Fruit fly (Drosophila melanogaster) whole organism, embryonic: ENCODE results near the gene mTerf3.

Experiments used
- Bgb ChIP-seq: fragments of 200-800 bp; sonication (Bioruptor generic); IDR thresholded peaks from 2 replicates; pipeline ENCODE4 v1.3.6; 2022; ENCODE audit warnings: missing biosample characterization, missing genetic modification characterization; ENCODE audit not compliant: partially characterized antibody
- CG10274 ChIP-seq: fragments of 200-800 bp; sonication (Bioruptor generic); optimal IDR thresholded peaks from 3 replicates; lab custom pipeline; 2017; ENCODE audit warnings: missing biosample characterization, mild to moderate bottlenecking, missing genetic modification characterization
- CG10654 ChIP-seq: fragments of 200-800 bp; sonication (Bioruptor generic); optimal IDR thresholded peaks from 2 replicates; lab custom pipeline; 2016; ENCODE audit warnings: missing biosample characterization, missing genetic modification characterization
- CG11247 ChIP-seq: fragments of 200-800 bp; sonication (Bioruptor generic); IDR thresholded peaks from 2 replicates; pipeline ENCODE4 v1.3.6; 2022; ENCODE audit warnings: missing biosample characterization, missing genetic modification characterization
- CG12391 ChIP-seq: fragments of 200-800 bp; sonication (Bioruptor generic); optimal IDR thresholded peaks from 3 replicates; lab custom pipeline; 2018; ENCODE audit warnings: missing biosample characterization, mild to moderate bottlenecking, missing genetic modification characterization, moderate library complexity
- CG13287 ChIP-seq: fragments of 200-800 bp; sonication (Bioruptor generic); IDR thresholded peaks from 2 replicates; pipeline ENCODE4 v1.3.6; 2022; ENCODE audit warnings: missing biosample characterization, missing genetic modification characterization; ENCODE audit not compliant: partially characterized antibody
- CG1792 ChIP-seq: fragments of 200-800 bp; sonication (Bioruptor generic); optimal IDR thresholded peaks from 2 replicates; lab custom pipeline; 2016; ENCODE audit warnings: missing biosample characterization, missing genetic modification characterization
- CG1832 ChIP-seq: fragments of 200-800 bp; sonication (Bioruptor generic); optimal IDR thresholded peaks from 2 replicates; lab custom pipeline; 2017; ENCODE audit warnings: missing biosample characterization, mild to moderate bottlenecking, missing genetic modification characterization, inconsistent platforms
- CG18599 ChIP-seq: fragments of 200-800 bp; sonication (Bioruptor generic); optimal IDR thresholded peaks from 3 replicates; lab custom pipeline; 2017; ENCODE audit warnings: missing biosample characterization, missing genetic modification characterization, mild to moderate bottlenecking, moderate library complexity, missing genetic modification reagents
- CG31224 ChIP-seq: fragments of 200-800 bp; sonication (Bioruptor generic); IDR thresholded peaks from 2 replicates; pipeline ENCODE4 v1.3.6; 2022; ENCODE audit warnings: missing biosample characterization, missing genetic modification characterization
- CG31365 ChIP-seq: fragments of 200-800 bp; sonication (Bioruptor generic); optimal IDR thresholded peaks from 2 replicates; lab custom pipeline; 2018; ENCODE audit warnings: missing biosample characterization, mild to moderate bottlenecking, missing genetic modification characterization
- CG31441 ChIP-seq: fragments of 200-800 bp; sonication (Bioruptor generic); IDR thresholded peaks from 2 replicates; pipeline ENCODE4 v1.3.6; 2022; ENCODE audit warnings: missing biosample characterization, missing genetic modification characterization
- CG4328 ChIP-seq: fragments of 200-800 bp; sonication (Bioruptor generic); optimal IDR thresholded peaks from 3 replicates; lab custom pipeline; 2017; ENCODE audit warnings: missing biosample characterization, missing genetic modification reagents, missing genetic modification characterization
- CG43689 ChIP-seq: fragments of 200-800 bp; sonication (Bioruptor generic); IDR thresholded peaks from 2 replicates; pipeline ENCODE4 v1.3.6; 2022; ENCODE audit warnings: missing biosample characterization, missing genetic modification characterization
- CG6175 ChIP-seq: fragments of 200-800 bp; sonication (Bioruptor generic); IDR thresholded peaks from 3 replicates; pipeline ENCODE4 v1.3.6; 2022; ENCODE audit warnings: missing biosample characterization, missing genetic modification characterization
- CG7928 ChIP-seq: fragments of 200-800 bp; sonication (Bioruptor generic); optimal IDR thresholded peaks from 2 replicates; lab custom pipeline; 2017; ENCODE audit warnings: missing biosample characterization, mild to moderate bottlenecking, missing genetic modification characterization
- CG8388 ChIP-seq: fragments of 200-800 bp; sonication (Bioruptor generic); optimal IDR thresholded peaks from 2 replicates; lab custom pipeline; 2019; ENCODE audit warnings: missing biosample characterization, mild to moderate bottlenecking, missing genetic modification characterization, moderate library complexity
- CG8924 ChIP-seq: fragments of 200-800 bp; optimal IDR thresholded peaks from 3 replicates; lab custom pipeline; 2019; ENCODE audit warnings: missing biosample characterization, mild to moderate bottlenecking, missing genetic modification characterization, moderate library complexity
- CG9437 ChIP-seq: fragments of 200-800 bp; sonication (Bioruptor generic); optimal IDR thresholded peaks from 2 replicates; lab custom pipeline; 2018; ENCODE audit warnings: missing biosample characterization, mild to moderate bottlenecking, missing genetic modification characterization
- CG9727 ChIP-seq: fragments of 200-800 bp; sonication (Bioruptor generic); optimal IDR thresholded peaks from 3 replicates; lab custom pipeline; 2017; ENCODE audit warnings: missing biosample characterization, mild to moderate bottlenecking, missing genetic modification characterization
- CG9817 ChIP-seq: fragments of 200-800 bp; sonication (Bioruptor generic); optimal IDR thresholded peaks from 2 replicates; lab custom pipeline; 2018; ENCODE audit warnings: missing biosample characterization, mild to moderate bottlenecking, missing genetic modification characterization, moderate library complexity
- Fer2 ChIP-seq: fragments of 200-800 bp; sonication (Bioruptor generic); optimal IDR thresholded peaks from 2 replicates; lab custom pipeline; 2018; ENCODE audit warnings: missing biosample characterization, mild to moderate bottlenecking, missing genetic modification characterization, moderate library complexity
- Fer3 ChIP-seq: fragments of 200-800 bp; sonication (Bioruptor generic); optimal IDR thresholded peaks from 2 replicates; lab custom pipeline; 2018; ENCODE audit warnings: missing biosample characterization, mild to moderate bottlenecking, missing genetic modification characterization, moderate library complexity
- Hmr ChIP-seq: fragments of 200-800 bp; sonication (Bioruptor generic); optimal IDR thresholded peaks from 3 replicates; lab custom pipeline; 2017; ENCODE audit warnings: mild to moderate bottlenecking, missing biosample characterization, missing genetic modification reagents, missing genetic modification characterization
- Sox102F ChIP-seq: fragments of 200-800 bp; sonication (Bioruptor generic); optimal IDR thresholded peaks from 2 replicates; lab custom pipeline; 2018; ENCODE audit warnings: missing biosample characterization, mild to moderate bottlenecking, missing genetic modification characterization, moderate library complexity
- Sry-β ChIP-seq: fragments of 200-800 bp; sonication (Bioruptor generic); optimal IDR thresholded peaks from 2 replicates; lab custom pipeline; 2018; ENCODE audit warnings: missing biosample characterization, mild to moderate bottlenecking, missing genetic modification characterization, moderate library complexity
- Ssrp ChIP-seq: fragments of 200-800 bp; sonication (Bioruptor generic); optimal IDR thresholded peaks from 2 replicates; lab custom pipeline; 2018; ENCODE audit warnings: missing biosample characterization, mild to moderate bottlenecking, missing genetic modification characterization, moderate library complexity
- Taf1 ChIP-seq: fragments of 200-800 bp; sonication (Bioruptor generic); IDR thresholded peaks from 2 replicates; pipeline ENCODE4 v1.3.6; 2022; ENCODE audit warnings: missing biosample characterization, missing genetic modification characterization
- ash1 ChIP-seq: fragments of 200-800 bp; sonication (Bioruptor generic); optimal IDR thresholded peaks from 2 replicates; lab custom pipeline; 2018; ENCODE audit warnings: missing biosample characterization, mild to moderate bottlenecking, missing genetic modification characterization
- cad ChIP-seq: fragments of >200 bp; optimal IDR thresholded peaks from 2 replicates; lab custom pipeline; 2017; ENCODE audit warnings: missing biosample characterization, missing genetic modification characterization
- chm ChIP-seq: fragments of 200-800 bp; sonication (Bioruptor generic); IDR thresholded peaks from 2 replicates; pipeline ENCODE4 v1.3.6; 2022; ENCODE audit warnings: missing biosample characterization, missing genetic modification characterization
- crol ChIP-seq: fragments of 200-800 bp; sonication (Bioruptor generic); IDR thresholded peaks from 2 replicates; pipeline ENCODE4 v1.3.6; 2022; ENCODE audit warnings: missing biosample characterization, missing genetic modification characterization
- da ChIP-seq: fragments of 200-800 bp; sonication (Bioruptor generic); optimal IDR thresholded peaks from 2 replicates; lab custom pipeline; 2016; ENCODE audit warnings: missing biosample characterization, missing genetic modification characterization
- ems ChIP-seq: fragments of 200-800 bp; sonication (Bioruptor generic); optimal IDR thresholded peaks from 3 replicates; lab custom pipeline; 2016; ENCODE audit warnings: missing biosample characterization, missing genetic modification characterization
- gce ChIP-seq: fragments of 200-800 bp; sonication (Bioruptor generic); IDR thresholded peaks from 3 replicates; pipeline ENCODE4 v1.3.6; 2022; ENCODE audit warnings: missing biosample characterization, missing genetic modification characterization
- hb ChIP-seq: fragments of 200-800 bp; sonication (Bioruptor generic); IDR thresholded peaks from 3 replicates; pipeline ENCODE4 v1.3.6; 2022; ENCODE audit warnings: missing biosample characterization, missing genetic modification characterization; ENCODE audit not compliant: partially characterized antibody
- hbn ChIP-seq: fragments of 200-800 bp; sonication (Bioruptor generic); IDR thresholded peaks from 2 replicates; pipeline ENCODE4 v1.3.6; 2022; ENCODE audit warnings: missing biosample characterization, missing genetic modification characterization; ENCODE audit not compliant: partially characterized antibody
- ind ChIP-seq: fragments of 200-800 bp; sonication (Bioruptor generic); optimal IDR thresholded peaks from 3 replicates; lab custom pipeline; 2016; ENCODE audit warnings: missing biosample characterization, missing genetic modification characterization
- mld ChIP-seq: fragments of 200-800 bp; sonication (Bioruptor generic); IDR thresholded peaks from 3 replicates; pipeline ENCODE4 v1.3.6; 2022; ENCODE audit warnings: missing biosample characterization, missing genetic modification characterization; ENCODE audit not compliant: partially characterized antibody
- nerfin-1 ChIP-seq: fragments of 200-800 bp; sonication (Bioruptor generic); optimal IDR thresholded peaks from 3 replicates; lab custom pipeline; 2019; ENCODE audit warnings: missing biosample characterization, mild to moderate bottlenecking, missing genetic modification characterization, moderate library complexity
- otp ChIP-seq: fragments of 200-800 bp; sonication (Bioruptor generic); IDR thresholded peaks from 3 replicates; pipeline ENCODE4, ENCODE4 v1.3.6; 2022; ENCODE audit warnings: missing biosample characterization, missing genetic modification characterization
- scrt ChIP-seq: fragments of 200-800 bp; sonication (Bioruptor generic); optimal IDR thresholded peaks from 2 replicates; lab custom pipeline; 2018; ENCODE audit warnings: missing biosample characterization, mild to moderate bottlenecking, missing genetic modification characterization, moderate library complexity
- sisA ChIP-seq: fragments of 200-800 bp; sonication (Bioruptor generic); IDR thresholded peaks from 2 replicates; pipeline ENCODE4 v1.3.6; 2022; ENCODE audit warnings: missing biosample characterization, missing genetic modification characterization
- sna ChIP-seq: fragments of 200-800 bp; sonication (Bioruptor generic); IDR thresholded peaks from 2 replicates; pipeline ENCODE4 v1.3.6; 2022; ENCODE audit warnings: missing biosample characterization, missing genetic modification characterization; ENCODE audit not compliant: partially characterized antibody
- stc ChIP-seq: fragments of 200-800 bp; sonication (Bioruptor generic); IDR thresholded peaks from 2 replicates; pipeline ENCODE4 v1.3.6; 2022; ENCODE audit warnings: missing biosample characterization, missing genetic modification characterization
- tna ChIP-seq: fragments of 200-800 bp; sonication (Bioruptor generic); IDR thresholded peaks from 2 replicates; pipeline ENCODE4 v1.3.6; 2022; ENCODE audit warnings: missing biosample characterization, missing genetic modification characterization; ENCODE audit not compliant: partially characterized antibody
- trh ChIP-seq: fragments of 200-800 bp; sonication (Bioruptor generic); optimal IDR thresholded peaks from 2 replicates; lab custom pipeline; 2016; ENCODE audit warnings: missing biosample characterization, missing genetic modification characterization
- yki ChIP-seq: fragments of >200 bp; optimal IDR thresholded peaks from 3 replicates; lab custom pipeline; 2018

Gene mTerf3

dm6 chr3L:20474789-20475208 is 45.8 kb downstream of the mTerf3 start (continued):
- no peak for TF ChIP-seq CG31441
- peak; percentile 77 for TF ChIP-seq Fer2
- peak; percentile 57 for TF ChIP-seq ash1
- TF ChIP-seq CG12391 (tag; lab: Kevin White, UChicago) = peak; percentile 89
- TF ChIP-seq CG10274 (GFP tag; lab: Kevin White, UChicago) = peak; percentile 60
- TF ChIP-seq Hmr = peak; percentile 92
- peak; percentile 76 for TF ChIP-seq scrt
- TF ChIP-seq Fer3 (tag; lab: Kevin White, UChicago) = peak; percentile 91
- peak; percentile 88 for TF ChIP-seq CG10654
- peak; percentile 75 for TF ChIP-seq CG1792 (GFP tag; lab: Kevin White, UChicago)
- peak; percentile 78 for TF ChIP-seq CG4328 (GFP tag; lab: Kevin White, UChicago)
- TF ChIP-seq gce = no peak
- TF ChIP-seq CG13287 (GFP tag; lab: Robert Waterston, UW) = no peak
- TF ChIP-seq CG6175 = no peak
- peak; percentile 66 for TF ChIP-seq Ssrp
- peak; percentile 83 for TF ChIP-seq Sox102F (GFP tag; lab: Kevin White, UChicago)
- no peak for TF ChIP-seq CG31224 (GFP tag; lab: Robert Waterston, UW)
- TF ChIP-seq mld (GFP tag; lab: Robert Waterston, UW) = no peak
- no peak for TF ChIP-seq sna (GFP tag; lab: Robert Waterston, UW)
- TF ChIP-seq crol (GFP tag; lab: Robert Waterston, UW) = no peak
- no peak for TF ChIP-seq CG11247 (GFP tag; lab: Robert Waterston, UW)
- no peak for TF ChIP-seq tna (GFP tag; lab: Robert Waterston, UW)
- peak; percentile 93 for TF ChIP-seq ind (GFP tag; lab: Kevin White, UChicago)
- TF ChIP-seq chm (GFP tag; lab: Robert Waterston, UW) = no peak
- TF ChIP-seq otp (GFP tag; lab: Robert Waterston, UW) = no peak
- peak; percentile 69 for TF ChIP-seq CG31365 (tag; lab: Kevin White, UChicago)
- peak; percentile 62 for TF ChIP-seq nerfin-1 (tag; lab: Kevin White, UChicago)
- no peak for TF ChIP-seq Bgb (GFP tag; lab: Robert Waterston, UW)
- TF ChIP-seq CG9727 (GFP tag; lab: Kevin White, UChicago) = peak; percentile 83
- no peak for TF ChIP-seq yki
- TF ChIP-seq CG7928 (GFP tag; lab: Kevin White, UChicago) = peak; percentile 60
- TF ChIP-seq hbn (GFP tag; lab: Robert Waterston, UW) = no peak
- TF ChIP-seq CG18599 (GFP tag; lab: Kevin White, UChicago) = peak; percentile 92
- peak; percentile 74 for TF ChIP-seq ems (GFP tag; lab: Kevin White, UChicago)
- no peak for TF ChIP-seq CG43689 (GFP tag; lab: Robert Waterston, UW)
- TF ChIP-seq Sry-β (GFP tag; lab: Kevin White, UChicago) = no peak
- no peak for TF ChIP-seq CG1832 (GFP tag; lab: Kevin White, UChicago)
- no peak for TF ChIP-seq hb (GFP tag; lab: Robert Waterston, UW)
- TF ChIP-seq CG8924 = peak; percentile 91
- TF ChIP-seq cad = no peak
- peak; percentile 78 for TF ChIP-seq CG8388
- no peak for TF ChIP-seq stc (GFP tag; lab: Robert Waterston, UW)
- TF ChIP-seq trh (GFP tag; lab: Kevin White, UChicago) = peak; percentile 84
- peak; percentile 77 for TF ChIP-seq CG9437 (GFP tag; lab: Kevin White, UChicago)
- peak; percentile 89 for TF ChIP-seq CG9817 (tag; lab: Kevin White, UChicago)
- peak; percentile 71 for TF ChIP-seq da (GFP tag; lab: Kevin White, UChicago)
- TF ChIP-seq sisA (GFP tag; lab: Robert Waterston, UW) = no peak
- no peak for TF ChIP-seq Taf1
